Fruit fly (Drosophila melanogaster): ENCODE measurements around the gene Sfp24Bc.

Gene Sfp24Bc

DNA sequence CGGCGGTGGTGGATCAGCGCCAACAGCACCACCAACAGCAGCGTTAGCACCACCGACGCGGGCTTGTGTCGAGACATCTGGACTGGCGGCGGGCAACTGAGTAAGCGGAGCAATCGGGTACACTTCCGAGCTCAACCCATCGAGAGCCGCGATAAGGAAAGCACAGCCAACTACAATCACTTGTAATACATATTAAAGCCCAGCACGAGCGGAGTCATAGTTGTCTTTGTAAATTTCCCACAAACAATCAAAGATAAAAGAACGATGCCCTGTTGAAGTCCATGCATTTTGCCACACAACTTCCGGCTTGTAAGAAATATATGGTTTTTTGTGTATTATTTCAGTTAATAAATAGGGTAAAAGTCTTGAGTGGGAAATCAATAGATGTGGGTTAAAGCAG is 36.6 kb upstream of the Sfp24Bc start, which contains the start of gene CG31777:
Gene CG31777 (minus strand): TSS at position 101 of the 400 bp plus-strand sequence.
- no peak for TF ChIP-seq pad (GFP tag; optimal IDR thresholded peaks at IDR 0.05)
- TF ChIP-seq CG5204 (GFP tag; optimal IDR thresholded peaks at IDR 0.05), result no peak
- TF ChIP-seq toe (GFP tag; optimal IDR thresholded peaks at IDR 0.05), result no peak
- TF ChIP-seq Mnt (GFP tag; optimal IDR thresholded peaks at IDR 0.05), result no peak
- no peak for TF ChIP-seq CG7045 (GFP tag; optimal IDR thresholded peaks at IDR 0.05)
- TF ChIP-seq kay (GFP tag; ENCODE audit: borderline replicate concordance), result no peak
- TF ChIP-seq CG14711 (tag; optimal IDR thresholded peaks at IDR 0.05), result no peak
- no peak for TF ChIP-seq tj (GFP tag; optimal IDR thresholded peaks at IDR 0.05)
- TF ChIP-seq CG11617 (GFP tag; optimal IDR thresholded peaks at IDR 0.05), result no peak
- TF ChIP-seq Hr96 (GFP tag; optimal IDR thresholded peaks at IDR 0.05), result no peak
- no peak for TF ChIP-seq CG7101 (tag; optimal IDR thresholded peaks at IDR 0.05)
- TF ChIP-seq bab1 (GFP tag; optimal IDR thresholded peaks at IDR 0.05), result no peak
- no peak for TF ChIP-seq cnc (optimal IDR thresholded peaks at IDR 0.05)
- no peak for TF ChIP-seq CG1620 (GFP tag; optimal IDR thresholded peaks at IDR 0.05)
- TF ChIP-seq Crg-1 (GFP tag; optimal IDR thresholded peaks at IDR 0.05), result no peak
- TF ChIP-seq CG33017 (tag; optimal IDR thresholded peaks at IDR 0.05), result no peak
- TF ChIP-seq ovo (GFP tag; optimal IDR thresholded peaks at IDR 0.05), result no peak
- TF ChIP-seq cic (GFP tag; optimal IDR thresholded peaks at IDR 0.05), result no peak

DNA sequence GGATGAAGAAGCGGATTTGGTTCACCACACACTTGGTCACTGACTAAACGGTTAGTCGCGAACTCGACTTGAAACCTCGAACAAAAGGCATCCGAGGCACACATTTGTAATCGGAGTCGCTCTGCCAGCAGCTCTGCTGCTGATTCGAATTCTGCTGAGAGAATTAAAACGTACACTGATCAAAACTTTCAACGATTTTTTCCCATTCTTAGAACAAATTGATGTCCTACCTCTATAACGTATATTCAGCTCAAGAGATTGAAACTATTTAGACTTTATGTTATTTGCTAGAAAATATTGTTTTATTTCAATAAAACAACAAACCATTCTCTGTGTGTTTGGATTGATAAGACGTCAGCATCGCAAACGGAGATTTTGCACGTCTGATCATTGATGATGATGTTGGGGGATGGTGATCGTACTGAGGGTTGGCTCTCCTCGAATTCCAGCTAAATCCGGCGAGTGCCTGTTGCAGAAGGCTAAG is 35.1 kb upstream of the Sfp24Bc start, which contains the start of gene CG31778:
Gene CG31778 (minus strand): TSS at position 51 of the 484 bp plus-strand sequence.
- TF ChIP-seq CG5204 (GFP tag; optimal IDR thresholded peaks at IDR 0.05) (peak; percentile 50), Mnt (GFP tag; optimal IDR thresholded peaks at IDR 0.05) (peak; percentile 30), pad (GFP tag; optimal IDR thresholded peaks at IDR 0.05) (peak; percentile 13), CG7045 (GFP tag; optimal IDR thresholded peaks at IDR 0.05) (peak; percentile 6), CG14711 (tag; optimal IDR thresholded peaks at IDR 0.05) (peak; percentile 69), CG7101 (tag; optimal IDR thresholded peaks at IDR 0.05) (peak; percentile 73), CG12768 (GFP tag; optimal IDR thresholded peaks at IDR 0.05) (peak; percentile 42), toe (GFP tag; optimal IDR thresholded peaks at IDR 0.05) (no peak), tj (GFP tag; optimal IDR thresholded peaks at IDR 0.05) (peak; percentile 36), CG11617 (GFP tag; optimal IDR thresholded peaks at IDR 0.05) (peak; percentile 24), CG33017 (tag; optimal IDR thresholded peaks at IDR 0.05) (peak; percentile 83), bab1 (GFP tag; optimal IDR thresholded peaks at IDR 0.05) (no peak), Clk (GFP tag; optimal IDR thresholded peaks at IDR 0.05) (no peak)

DNA sequence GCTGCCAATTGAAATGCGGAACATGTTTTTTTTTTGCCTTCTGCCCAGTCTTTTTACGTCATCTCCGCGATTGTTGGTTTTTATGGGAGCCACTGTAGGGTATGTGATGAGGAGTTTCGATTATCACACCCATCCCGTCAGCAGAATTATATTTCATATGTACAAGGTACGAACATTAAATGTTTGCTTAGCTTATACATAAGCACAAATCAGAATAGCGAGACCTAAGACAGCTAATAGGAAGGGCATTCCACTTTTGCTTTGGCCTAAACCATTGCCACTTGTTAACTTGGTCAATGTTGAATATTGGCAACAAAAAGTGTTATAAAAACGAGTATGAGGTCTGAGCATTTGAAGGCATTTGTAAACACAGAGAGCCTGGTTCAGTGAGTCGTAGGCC is 32.9 kb upstream of the Sfp24Bc start, which contains the start of gene CG2816:
Gene CG2816 (plus strand): TSS at position 400 of the 400 bp plus-strand sequence.
- TF ChIP-seq CG11617 (GFP tag; optimal IDR thresholded peaks at IDR 0.05) (no peak), cnc (optimal IDR thresholded peaks at IDR 0.05) (no peak), CG14711 (tag; optimal IDR thresholded peaks at IDR 0.05) (peak; percentile 64), Mnt (GFP tag; optimal IDR thresholded peaks at IDR 0.05) (no peak), CG7101 (tag; optimal IDR thresholded peaks at IDR 0.05) (peak; percentile 45), toe (GFP tag; optimal IDR thresholded peaks at IDR 0.05) (peak; percentile 57), tj (GFP tag; optimal IDR thresholded peaks at IDR 0.05) (peak; percentile 13), pad (GFP tag; optimal IDR thresholded peaks at IDR 0.05) (peak; percentile 22), CG12768 (GFP tag; optimal IDR thresholded peaks at IDR 0.05) (peak; percentile 64), kay (GFP tag; ENCODE audit: borderline replicate concordance) (peak; percentile 77), CG33017 (tag; optimal IDR thresholded peaks at IDR 0.05) (peak; percentile 79), CG7045 (GFP tag; optimal IDR thresholded peaks at IDR 0.05) (peak; percentile 44), CG1620 (GFP tag; optimal IDR thresholded peaks at IDR 0.05) (peak; percentile 7), Hr96 (GFP tag; optimal IDR thresholded peaks at IDR 0.05) (peak; percentile 54), Clk (GFP tag; optimal IDR thresholded peaks at IDR 0.05) (no peak), CG5204 (GFP tag; optimal IDR thresholded peaks at IDR 0.05) (peak; percentile 69), ovo (GFP tag; optimal IDR thresholded peaks at IDR 0.05) (no peak), bab1 (GFP tag; optimal IDR thresholded peaks at IDR 0.05) (no peak), cic (GFP tag; optimal IDR thresholded peaks at IDR 0.05) (no peak), Crg-1 (GFP tag; optimal IDR thresholded peaks at IDR 0.05) (no peak)

DNA sequence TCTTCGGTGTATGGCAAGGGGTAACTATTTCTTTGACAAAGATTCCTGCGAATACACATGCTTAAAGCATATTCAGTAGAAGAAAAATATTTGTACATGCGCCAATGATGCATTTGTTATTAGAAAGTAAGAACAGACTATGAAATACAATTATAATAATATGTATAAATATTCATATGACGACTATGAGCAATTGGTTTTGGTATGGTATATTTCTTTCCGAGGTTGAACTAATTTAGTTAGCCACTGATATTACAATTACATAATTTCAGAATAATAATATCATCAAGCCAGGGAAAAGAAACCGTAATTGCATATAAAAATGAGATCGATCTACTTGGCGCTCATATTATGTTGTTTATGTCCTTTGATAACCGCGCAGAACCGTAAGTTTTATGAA is 31.1 kb upstream of the Sfp24Bc start, which contains the start of gene CG43145:
Gene CG43145 (plus strand): TSS at position 301 of the 400 bp plus-strand sequence.
- TF ChIP-seq tj (GFP tag; optimal IDR thresholded peaks at IDR 0.05) (no peak), ovo (GFP tag; optimal IDR thresholded peaks at IDR 0.05) (no peak), cnc (optimal IDR thresholded peaks at IDR 0.05) (no peak), pad (GFP tag; optimal IDR thresholded peaks at IDR 0.05) (no peak), Clk (GFP tag; optimal IDR thresholded peaks at IDR 0.05) (no peak), CG14711 (tag; optimal IDR thresholded peaks at IDR 0.05) (no peak), CG11617 (GFP tag; optimal IDR thresholded peaks at IDR 0.05) (no peak), CG33017 (tag; optimal IDR thresholded peaks at IDR 0.05) (no peak), kay (GFP tag; ENCODE audit: borderline replicate concordance) (no peak)

DNA sequence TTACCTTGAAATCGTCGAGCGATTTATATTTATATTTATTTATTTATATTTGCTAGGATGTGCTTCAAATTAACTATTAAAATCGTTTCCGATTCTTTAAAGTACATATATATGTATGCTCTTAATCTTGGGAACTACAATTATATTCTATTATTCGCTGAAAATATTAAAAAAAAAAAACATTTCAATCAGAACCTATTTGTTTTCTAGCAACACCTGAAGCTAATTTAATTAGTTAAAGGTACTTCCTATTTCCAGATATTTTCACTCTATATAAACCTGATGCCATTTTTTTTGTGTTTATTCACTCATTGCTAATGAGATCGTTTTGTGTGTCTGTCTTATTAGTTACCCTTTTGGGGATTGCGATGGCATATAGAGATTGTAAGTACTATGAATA is 30.6 kb upstream of the Sfp24Bc start, which contains the start of gene CG42467:
Gene CG42467 (plus strand): TSS at position 301 of the 400 bp plus-strand sequence.
- TF ChIP-seq CG7101 (tag; optimal IDR thresholded peaks at IDR 0.05) (no peak), kay (GFP tag; ENCODE audit: borderline replicate concordance) (no peak), Mnt (GFP tag; optimal IDR thresholded peaks at IDR 0.05) (no peak), cic (GFP tag; optimal IDR thresholded peaks at IDR 0.05) (no peak), Clk (GFP tag; optimal IDR thresholded peaks at IDR 0.05) (no peak)

DNA sequence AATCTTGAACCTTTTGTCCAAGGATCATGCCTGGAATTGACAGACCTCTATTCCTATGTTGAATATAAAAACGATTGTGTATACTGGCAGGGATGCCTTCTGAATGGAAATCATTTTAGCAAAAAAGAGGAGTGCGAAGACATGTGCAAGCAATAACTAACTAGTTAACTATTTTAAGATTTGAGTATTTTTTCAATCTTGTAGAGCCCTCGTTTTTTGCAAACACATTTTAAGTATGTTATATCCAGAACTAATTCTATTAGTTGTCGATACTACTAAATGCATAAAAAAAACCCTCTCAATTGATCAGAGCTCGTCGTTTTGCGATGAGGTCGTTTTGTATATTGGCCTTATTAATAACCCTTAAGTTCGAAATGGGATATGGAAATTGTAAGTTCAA is 30.0 kb upstream of the Sfp24Bc start, which contains the start of gene Sfp24C1:
Gene Sfp24C1 (plus strand): TSS at position 301 of the 400 bp plus-strand sequence.
- no peak for TF ChIP-seq tj (GFP tag; optimal IDR thresholded peaks at IDR 0.05)
- no peak for TF ChIP-seq kay (GFP tag; ENCODE audit: borderline replicate concordance)
- TF ChIP-seq cic (GFP tag; optimal IDR thresholded peaks at IDR 0.05), result no peak
- no peak for TF ChIP-seq Clk (GFP tag; optimal IDR thresholded peaks at IDR 0.05)
- no peak for TF ChIP-seq bab1 (GFP tag; optimal IDR thresholded peaks at IDR 0.05)
- TF ChIP-seq CG7101 (tag; optimal IDR thresholded peaks at IDR 0.05), result no peak
- TF ChIP-seq CG1620 (GFP tag; optimal IDR thresholded peaks at IDR 0.05), result no peak
- no peak for TF ChIP-seq ovo (GFP tag; optimal IDR thresholded peaks at IDR 0.05)
- TF ChIP-seq cnc (optimal IDR thresholded peaks at IDR 0.05), result no peak
- no peak for TF ChIP-seq Mnt (GFP tag; optimal IDR thresholded peaks at IDR 0.05)
- TF ChIP-seq pad (GFP tag; optimal IDR thresholded peaks at IDR 0.05), result no peak

Measured in whole organism, adult.